Worm (Caenorhabditis elegans) whole organism, L4 larva: Measurements from ENCODE around the gene ints-7.

Experiments used
- T26A8.4 ChIP-seq: fragments of 200-800 bp; sonication (Bioruptor generic); IDR thresholded peaks from 2 replicates; pipeline ENCODE4 v1.3.6; 2022; ENCODE audit warnings: missing genetic modification characterization, missing compliant biosample characterization
- aly-2 ChIP-seq: sonication (generic microtip); optimal IDR thresholded peaks from 2 replicates; lab custom pipeline; 2018; ENCODE audit warnings: missing biosample characterization, missing genetic modification characterization
- ama-1 ChIP-seq: fragments of 150-350 bp; optimal IDR thresholded peaks from 2 replicates; lab custom pipeline; 2014; ENCODE audit warnings: inconsistent platforms, mixed read lengths
- ces-1 ChIP-seq: fragments of 150-350 bp; sonication (generic microtip); optimal IDR thresholded peaks from 4 replicates; lab custom pipeline; 2014; ENCODE audit warnings: missing biosample characterization, missing genetic modification reagents, missing genetic modification characterization
- daf-12 ChIP-seq: fragments of 150-350 bp; optimal IDR thresholded peaks from 2 replicates; lab custom pipeline; 2014; ENCODE audit warnings: missing biosample characterization, missing genetic modification reagents, missing genetic modification characterization
- lin-13 ChIP-seq: fragments of 150-350 bp; optimal IDR thresholded peaks from 2 replicates; lab custom pipeline; 2014; ENCODE audit warnings: missing biosample characterization, missing genetic modification reagents, missing genetic modification characterization
- nhr-11 ChIP-seq: fragments of 150-350 bp; optimal IDR thresholded peaks from 2 replicates; lab custom pipeline; 2014; ENCODE audit warnings: missing biosample characterization, missing genetic modification characterization
- nhr-237 ChIP-seq: sonication (generic microtip); optimal IDR thresholded peaks from 2 replicates; lab custom pipeline; 2017; ENCODE audit warnings: missing biosample characterization, missing genetic modification characterization
- spr-3 ChIP-seq: fragments of 200-800 bp; sonication (Bioruptor generic); optimal IDR thresholded peaks from 2 replicates; lab custom pipeline; 2018; ENCODE audit warnings: mild to moderate bottlenecking, missing genetic modification characterization, missing compliant biosample characterization

DNA sequence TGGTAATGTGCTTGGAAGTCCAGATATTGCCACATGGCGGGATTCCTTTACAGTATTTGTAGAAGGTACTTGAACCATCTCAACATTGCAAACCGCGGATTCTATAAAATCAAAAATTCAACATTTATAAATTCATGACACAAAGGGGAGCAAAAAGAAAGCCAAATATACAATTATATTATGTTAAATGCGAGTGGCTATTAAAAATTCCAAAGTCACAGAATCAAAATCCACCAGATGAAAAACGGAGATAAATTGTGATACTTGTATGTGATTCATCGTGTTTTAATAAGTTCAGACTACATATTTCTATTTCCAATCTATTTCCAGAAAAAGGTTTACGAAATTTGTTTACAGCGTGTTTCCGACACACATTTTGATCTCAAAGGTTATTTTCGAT lies 50.9 kb downstream of the ints-7 start, which contains the start of gene din-1:
- TF ChIP-seq ces-1 (GFP tag; lab: Kevin White, UChicago) (no peak), nhr-237 (tag; lab: Kevin White, UChicago) (no peak), spr-3 (GFP tag; lab: Kevin White, UChicago) (no peak), nhr-11 (tag; lab: Kevin White, UChicago) (no peak), T26A8.4 (GFP tag; lab: Robert Waterston, UW) (no peak), aly-2 (tag; lab: Kevin White, UChicago) (no peak), daf-12 (no peak), lin-13 (GFP tag; lab: Kevin White, UChicago) (no peak), ama-1 (lab: Kevin White, UChicago) (no peak)
